Fruit fly (Drosophila melanogaster) Kc167 (cell line): ENCODE measurements around the gene CG33095.
"Not testable (repeated sequence)": the region's sequence is repeated elsewhere in the genome, so short reads cannot be mapped to it uniquely, and the experiment has no call there.

Source experiments
- Myc ChIP-seq: fragments of >200 bp; optimal IDR thresholded peaks from 2 replicates; lab custom pipeline; 2017; ENCODE audit warnings: missing external identifiers
- Sin3A ChIP-seq: fragments of >200 bp; optimal IDR thresholded peaks from 2 replicates; lab custom pipeline; 2018; ENCODE audit warnings: missing external identifiers
- h ChIP-seq: fragments of >200 bp; optimal IDR thresholded peaks from 3 replicates; lab custom pipeline; 2018; ENCODE audit warnings: missing external identifiers
- insv ChIP-seq: fragments of >200 bp; optimal IDR thresholded peaks from 3 replicates; lab custom pipeline; 2018; ENCODE audit warnings: missing external identifiers
- psq ChIP-seq: fragments of >200 bp; optimal IDR thresholded peaks from 2 replicates; lab custom pipeline; 2017; ENCODE audit warnings: missing external identifiers
- ttk ChIP-seq: sonication (Bioruptor generic); optimal IDR thresholded peaks from 2 replicates; lab custom pipeline; 2017; ENCODE audit warnings: missing external identifiers

The CG33095 gene

dm6 chr3R:25123262-25123661, 25.8 kb downstream of the CG33095 start, which contains the start of gene vig2:
vig2 (plus strand) TSS chr3R:25123373.
- not testable (repeated sequence) for TF ChIP-seq Myc; h (lab: Kevin White, UChicago); ttk (lab: Kevin White, UChicago)

- TF ChIP-seq Sin3A (lab: Kevin White, UChicago) (no peak), ttk (lab: Kevin White, UChicago) (no peak), insv (lab: Kevin White, UChicago) (no peak), h (lab: Kevin White, UChicago) (no peak), psq (lab: Kevin White, UChicago) (no peak), Myc (no peak)
Observed at dm6 chr3R:25126823-25127222, 29.4 kb downstream of the CG33095 start.

- TF ChIP-seq insv (lab: Kevin White, UChicago): no peak
- no peak for TF ChIP-seq Sin3A (lab: Kevin White, UChicago)
- no peak for TF ChIP-seq ttk (lab: Kevin White, UChicago)
- TF ChIP-seq h (lab: Kevin White, UChicago): no peak
- TF ChIP-seq psq (lab: Kevin White, UChicago): no peak
- no peak for TF ChIP-seq Myc
Observed at dm6 chr3R:25127231-25127689, 29.8 kb downstream of the CG33095 start, which contains the start of the genes Mocs2A, Mocs2B and Clbn. Mocs2A (minus strand) TSS chr3R:25127359. Mocs2B (minus strand) TSS chr3R:25127359. Clbn (plus strand) TSS chr3R:25127502.

dm6 chr3R:25131042-25131441, 33.6 kb downstream of the CG33095 start, which contains the start of gene Bili:
Bili (plus strand) TSS chr3R:25131306.
- not testable (repeated sequence) for TF ChIP-seq h (lab: Kevin White, UChicago); Myc; insv (lab: Kevin White, UChicago)

dm6 chr3R:25137565-25138367, 40.3 kb downstream of the CG33095 start, which contains the start of gene danr:
danr (plus strand) TSS chr3R:25138072.
- no peak for TF ChIP-seq ttk (lab: Kevin White, UChicago)
- no peak for TF ChIP-seq psq (lab: Kevin White, UChicago)
